Fruit fly (Drosophila melanogaster) whole organism, embryonic: ENCODE results near the gene Sox102F.
"Not testable (repeated sequence)": the region's sequence is repeated elsewhere in the genome, so short reads cannot be mapped to it uniquely, and the experiment has no call there.

ENCODE experiments used
- CG1529 ChIP-seq: fragments of 200-800 bp; sonication (Bioruptor generic); optimal IDR thresholded peaks from 3 replicates; lab custom pipeline; 2018; ENCODE audit warnings: missing biosample characterization, missing genetic modification characterization
- CG15514 ChIP-seq: fragments of 200-800 bp; sonication (Bioruptor generic); optimal IDR thresholded peaks from 3 replicates; lab custom pipeline; 2017; ENCODE audit warnings: missing biosample characterization, missing genetic modification characterization, mild to moderate bottlenecking, moderate library complexity, missing genetic modification reagents
- CG6254 ChIP-seq: fragments of 200-800 bp; sonication (Bioruptor generic); optimal IDR thresholded peaks from 3 replicates; lab custom pipeline; 2017; ENCODE audit warnings: mild to moderate bottlenecking, missing biosample characterization, missing genetic modification reagents, missing genetic modification characterization
- CG6854 ChIP-seq: fragments of 200-800 bp; sonication (Bioruptor generic); optimal IDR thresholded peaks from 3 replicates; lab custom pipeline; 2017; ENCODE audit warnings: missing biosample characterization, mild to moderate bottlenecking, missing genetic modification characterization
- Gug ChIP-seq: fragments of 200-800 bp; sonication (Bioruptor generic); IDR thresholded peaks from 4 replicates; pipeline ENCODE4 v1.3.6; 2022; ENCODE audit warnings: missing biosample characterization, missing genetic modification characterization
- HLHmδ ChIP-seq: fragments of 200-800 bp; sonication (Bioruptor generic); optimal IDR thresholded peaks from 2 replicates; lab custom pipeline; 2018; ENCODE audit warnings: missing biosample characterization, mild to moderate bottlenecking, missing genetic modification characterization, moderate library complexity
- Hr39 ChIP-seq: fragments of >200 bp; optimal IDR thresholded peaks from 2 replicates; lab custom pipeline; 2017
- tio ChIP-seq: fragments of 200-800 bp; sonication (Bioruptor generic); optimal IDR thresholded peaks from 2 replicates; lab custom pipeline; 2017; ENCODE audit warnings: missing biosample characterization, missing genetic modification characterization, inconsistent platforms

dm6 chr4:796533-796932, 37.7 kb downstream of the Sox102F start:
- TF ChIP-seq CG6854; tio (GFP tag; lab: Kevin White, UChicago); CG1529 (GFP tag; lab: Kevin White, UChicago); HLHmδ (GFP tag; lab: Kevin White, UChicago); Gug (GFP tag; lab: Robert Waterston, UW); Hr39 (lab: Kevin White, UChicago); CG15514; CG6254 (GFP tag; lab: Kevin White, UChicago): not testable (repeated sequence)
